Worm (Caenorhabditis elegans) whole organism, L4/young adult: ENCODE results near the gene C31E10.6.

Experiments
- dao-5 ChIP-seq: sonication (generic microtip); optimal IDR thresholded peaks from 2 replicates; lab custom pipeline; 2016; ENCODE audit warnings: missing genotype, missing genetic modification characterization, moderate library complexity, missing compliant biosample characterization
- him-1 ChIP-seq: sonication (generic microtip); optimal IDR thresholded peaks from 2 replicates; lab custom pipeline; 2016; ENCODE audit warnings: missing genotype, missing genetic modification reagents, missing genetic modification characterization, missing compliant biosample characterization

DNA sequence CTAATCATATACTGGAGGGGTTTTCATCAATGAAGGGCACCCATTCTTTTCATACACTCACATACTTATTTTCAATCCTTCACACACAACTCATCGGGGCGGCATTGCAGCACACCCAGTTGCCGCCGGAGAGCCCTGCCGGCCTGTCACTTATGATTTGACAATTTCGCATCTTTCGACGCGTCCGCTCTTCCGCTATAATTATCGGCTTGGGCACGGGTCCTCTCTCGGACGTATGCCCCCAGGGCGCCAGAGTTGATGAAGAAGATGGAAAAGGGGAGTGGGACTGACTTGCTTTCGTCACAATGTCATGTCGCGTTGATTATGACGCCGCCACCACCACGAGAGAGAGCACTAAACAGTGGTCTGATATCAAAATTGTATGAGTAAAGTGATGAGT, 48.2 kb downstream of the C31E10.6 start:
- TF ChIP-seq him-1, result no peak
- no peak for TF ChIP-seq dao-5 (tag; lab: Kevin White, UChicago)
